Worm (Caenorhabditis elegans) whole organism, L1 larva: Measurements from ENCODE around the gene C15F1.8.
"Not testable (repeated sequence)": the region's sequence is repeated elsewhere in the genome, so short reads cannot be mapped to it uniquely, and the experiment has no call there.

ENCODE experiments used
- blmp-1 ChIP-seq: fragments of 150-350 bp; optimal IDR thresholded peaks from 2 replicates; lab custom pipeline; 2014; ENCODE audit warnings: missing biosample characterization, missing genetic modification characterization
- efl-1 ChIP-seq, 4 experiments: fragments of 150-350 bp; optimal IDR thresholded peaks in 3 of 4; peaks in 1 of 4; 1 replicate in 1 of 4; 2 replicates in 3 of 4; lab custom pipeline; 2014; ENCODE audit warnings: missing biosample characterization in 2 of 4, missing genetic modification characterization in 2 of 4, missing genetic modification reagents in 2 of 4
- lsy-2 ChIP-seq, 2 experiments: fragments of 150-350 bp; optimal IDR thresholded peaks; 2 replicates each; lab custom pipeline; 2014; ENCODE audit warnings: missing biosample characterization in 2 of 2, missing genetic modification characterization in 2 of 2
- nhr-11 ChIP-seq: fragments of 150-350 bp; optimal IDR thresholded peaks from 2 replicates; lab custom pipeline; 2014; ENCODE audit warnings: missing biosample characterization, missing genetic modification characterization
- pqm-1 ChIP-seq: sonication (generic microtip); optimal IDR thresholded peaks from 3 replicates; lab custom pipeline; 2017; ENCODE audit warnings: missing biosample characterization, missing genetic modification characterization
- ztf-4 ChIP-seq: fragments of 150-350 bp; optimal IDR thresholded peaks from 2 replicates; lab custom pipeline; 2014; ENCODE audit warnings: missing biosample characterization, missing genetic modification characterization

- not testable (repeated sequence) for TF ChIP-seq lsy-2 (tag; optimal IDR thresholded peaks at IDR 0.05; lab: Kevin White, UChicago); blmp-1; ztf-4; efl-1 (optimal IDR thresholded peaks at IDR 0.05; lab: Kevin White, UChicago); efl-1 (GFP tag; optimal IDR thresholded peaks at IDR 0.05 in 1 of 2; lab: Kevin White, UChicago); pqm-1 (tag; lab: Kevin White, UChicago); nhr-11 (tag; lab: Kevin White, UChicago)
Measured at ce11 chrII:6977732-6978131, at the start of gene C15F1.8.
